Worm (Caenorhabditis elegans) whole organism, mixed stage, embryonic: ENCODE data around the gene D2089.8.

ENCODE experiments used
- bed-3 ChIP-seq: fragments of 200-800 bp; sonication (Bioruptor generic); optimal IDR thresholded peaks from 3 replicates; lab custom pipeline; 2018; ENCODE audit warnings: mild to moderate bottlenecking, missing genetic modification characterization, moderate library complexity, missing compliant biosample characterization
- blmp-1 ChIP-seq: fragments of 150-350 bp; optimal IDR thresholded peaks from 2 replicates; lab custom pipeline; 2014; ENCODE audit warnings: missing biosample characterization, missing genetic modification characterization
- ham-2 ChIP-seq: fragments of 200-800 bp; sonication (Bioruptor generic); optimal IDR thresholded peaks from 2 replicates; lab custom pipeline; 2018; ENCODE audit warnings: mild to moderate bottlenecking, missing genetic modification characterization, missing compliant biosample characterization
- lin-13 ChIP-seq: fragments of 150-350 bp; optimal IDR thresholded peaks from 2 replicates; lab custom pipeline; 2014; ENCODE audit warnings: missing biosample characterization, missing genetic modification characterization
- lsy-2 ChIP-seq: fragments of 150-350 bp; optimal IDR thresholded peaks from 2 replicates; lab custom pipeline; 2014; ENCODE audit warnings: missing biosample characterization, missing genetic modification characterization
- nhr-237 ChIP-seq: fragments of 150-350 bp; optimal IDR thresholded peaks from 2 replicates; lab custom pipeline; 2014; ENCODE audit warnings: missing biosample characterization, missing genetic modification characterization
- sem-2 ChIP-seq: fragments of 200-800 bp; sonication (Bioruptor generic); optimal IDR thresholded peaks from 2 replicates; lab custom pipeline; 2018; ENCODE audit warnings: mild to moderate bottlenecking, missing genetic modification characterization, missing compliant biosample characterization
- snpc-4 ChIP-seq: fragments of 150-350 bp; optimal IDR thresholded peaks from 2 replicates; lab custom pipeline; 2014; ENCODE audit warnings: missing biosample characterization, missing genetic modification characterization
- unc-39 ChIP-seq: fragments of 150-350 bp; optimal IDR thresholded peaks from 2 replicates; lab custom pipeline; 2014; ENCODE audit warnings: missing biosample characterization, missing genetic modification characterization

DNA sequence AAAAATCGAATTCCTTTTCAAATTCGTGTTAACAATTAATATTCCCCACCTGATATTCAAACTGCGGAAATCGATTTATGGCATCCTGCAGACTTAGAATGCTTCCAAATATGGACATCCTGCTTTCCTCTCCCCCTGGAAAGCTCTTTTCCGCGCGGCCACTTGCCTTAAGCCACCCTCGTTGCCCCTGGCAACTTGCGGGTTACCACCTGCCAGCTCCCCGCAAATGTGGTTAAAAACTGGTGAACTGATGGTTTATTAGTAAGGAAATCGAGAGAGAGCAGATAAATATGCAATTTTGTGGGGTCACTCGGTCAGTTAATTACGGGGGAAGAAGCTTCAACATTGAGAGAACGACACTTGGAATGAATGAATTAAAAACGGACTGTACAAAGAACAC, 10.5 kb downstream of the D2089.8 start, which contains the start of gene nphp-1:
- no peak for TF ChIP-seq bed-3
- TF ChIP-seq nhr-237 (tag; lab: Kevin White, UChicago) = no peak
- TF ChIP-seq lin-13 = no peak
- no peak for TF ChIP-seq snpc-4 (tag; lab: Kevin White, UChicago)
- TF ChIP-seq lsy-2 (tag; lab: Kevin White, UChicago) = no peak
- TF ChIP-seq ham-2 (GFP tag; lab: Kevin White, UChicago) = no peak
- no peak for TF ChIP-seq unc-39 (tag; lab: Kevin White, UChicago)
- no peak for TF ChIP-seq blmp-1 (tag; lab: Kevin White, UChicago)
- TF ChIP-seq sem-2 = no peak
